Fruit fly (Drosophila melanogaster) whole organism, embryonic: ENCODE measurements around the gene mRpL20.

Experiments
- ATbp ChIP-seq: fragments of 200-800 bp; sonication (Bioruptor generic); optimal IDR thresholded peaks from 2 replicates; lab custom pipeline; 2017; ENCODE audit warnings: missing biosample characterization, mild to moderate bottlenecking, missing genetic modification characterization, missing genetic modification reagents
- CG10654 ChIP-seq: fragments of 200-800 bp; sonication (Bioruptor generic); optimal IDR thresholded peaks from 2 replicates; lab custom pipeline; 2016; ENCODE audit warnings: missing biosample characterization, missing genetic modification characterization
- CG13775 ChIP-seq: fragments of 200-800 bp; sonication (Bioruptor generic); optimal IDR thresholded peaks from 3 replicates; lab custom pipeline; 2017; ENCODE audit warnings: missing biosample characterization, mild to moderate bottlenecking, missing genetic modification characterization
- CG14014 ChIP-seq: fragments of 200-800 bp; sonication (Bioruptor generic); IDR thresholded peaks from 2 replicates; pipeline ENCODE4 v1.3.6; 2022; ENCODE audit warnings: missing biosample characterization, missing genetic modification characterization
- CG1529 ChIP-seq: fragments of 200-800 bp; sonication (Bioruptor generic); optimal IDR thresholded peaks from 3 replicates; lab custom pipeline; 2018; ENCODE audit warnings: missing biosample characterization, missing genetic modification characterization
- CG15514 ChIP-seq: fragments of 200-800 bp; sonication (Bioruptor generic); optimal IDR thresholded peaks from 3 replicates; lab custom pipeline; 2017; ENCODE audit warnings: missing biosample characterization, missing genetic modification characterization, mild to moderate bottlenecking, moderate library complexity, missing genetic modification reagents
- CG15601 ChIP-seq: fragments of 200-800 bp; sonication (Bioruptor generic); optimal IDR thresholded peaks from 3 replicates; lab custom pipeline; 2019; ENCODE audit warnings: missing biosample characterization, mild to moderate bottlenecking, missing genetic modification characterization, moderate library complexity
- CG17186 ChIP-seq: fragments of 200-800 bp; sonication (Bioruptor generic); optimal IDR thresholded peaks from 3 replicates; lab custom pipeline; 2017; ENCODE audit warnings: missing biosample characterization, missing genetic modification reagents, missing genetic modification characterization
- CG17328 ChIP-seq: fragments of 200-800 bp; sonication (Bioruptor generic); IDR thresholded peaks from 2 replicates; pipeline ENCODE4 v1.3.6; 2022; ENCODE audit warnings: missing biosample characterization, missing genetic modification characterization
- CG18262 ChIP-seq: fragments of 200-800 bp; optimal IDR thresholded peaks from 3 replicates; lab custom pipeline; 2019; ENCODE audit warnings: missing biosample characterization, mild to moderate bottlenecking, missing genetic modification characterization, moderate library complexity
- CG2120 ChIP-seq: fragments of 200-800 bp; sonication (Bioruptor generic); optimal IDR thresholded peaks from 3 replicates; lab custom pipeline; 2016; ENCODE audit warnings: missing biosample characterization, missing genetic modification characterization
- CG3065 ChIP-seq: fragments of 200-800 bp; sonication (Bioruptor generic); optimal IDR thresholded peaks from 2 replicates; lab custom pipeline; 2016; ENCODE audit warnings: missing biosample characterization, missing genetic modification characterization
- CG31388 ChIP-seq: fragments of 200-800 bp; sonication (Bioruptor generic); optimal IDR thresholded peaks from 2 replicates; lab custom pipeline; 2016; ENCODE audit warnings: missing biosample characterization, missing genetic modification characterization
- CG32767 ChIP-seq: fragments of 200-800 bp; sonication (Bioruptor generic); IDR thresholded peaks from 2 replicates; pipeline ENCODE4 v1.3.6; 2022; ENCODE audit warnings: missing biosample characterization, missing genetic modification characterization
- CG3281 ChIP-seq: fragments of 200-800 bp; sonication (Bioruptor generic); optimal IDR thresholded peaks from 3 replicates; lab custom pipeline; 2017; ENCODE audit warnings: missing biosample characterization, mild to moderate bottlenecking, missing genetic modification characterization
- CG4854 ChIP-seq: fragments of 200-800 bp; sonication (Bioruptor generic); optimal IDR thresholded peaks from 2 replicates; lab custom pipeline; 2016; ENCODE audit warnings: missing biosample characterization, missing genetic modification characterization, inconsistent platforms
- CG6654 ChIP-seq: fragments of 200-800 bp; sonication (Bioruptor generic); optimal IDR thresholded peaks from 2 replicates; lab custom pipeline; 2017; ENCODE audit warnings: missing biosample characterization, mild to moderate bottlenecking, missing genetic modification characterization
- CG8944 ChIP-seq: fragments of 200-800 bp; sonication (Bioruptor generic); optimal IDR thresholded peaks from 3 replicates; lab custom pipeline; 2016; ENCODE audit warnings: missing biosample characterization, missing genetic modification characterization
- CG9817 ChIP-seq: fragments of 200-800 bp; sonication (Bioruptor generic); optimal IDR thresholded peaks from 2 replicates; lab custom pipeline; 2018; ENCODE audit warnings: missing biosample characterization, mild to moderate bottlenecking, missing genetic modification characterization, moderate library complexity
- D19A ChIP-seq: fragments of 200-800 bp; optimal IDR thresholded peaks from 3 replicates; lab custom pipeline; 2019; ENCODE audit warnings: missing biosample characterization, mild to moderate bottlenecking, missing genetic modification characterization, moderate library complexity
- D19B ChIP-seq: fragments of 200-800 bp; sonication (Bioruptor generic); optimal IDR thresholded peaks from 2 replicates; lab custom pipeline; 2017; ENCODE audit warnings: missing biosample characterization, mild to moderate bottlenecking, missing genetic modification characterization
- Dref ChIP-seq: fragments of 200-800 bp; sonication (Bioruptor generic); IDR thresholded peaks from 2 replicates; pipeline ENCODE4 v1.3.6; 2022; ENCODE audit warnings: missing biosample characterization, missing genetic modification characterization
- ERR ChIP-seq: fragments of 200-800 bp; sonication (Bioruptor generic); optimal IDR thresholded peaks from 2 replicates; lab custom pipeline; 2016; ENCODE audit warnings: missing biosample characterization, missing genetic modification characterization
- Fer2 ChIP-seq: fragments of 200-800 bp; sonication (Bioruptor generic); optimal IDR thresholded peaks from 2 replicates; lab custom pipeline; 2018; ENCODE audit warnings: missing biosample characterization, mild to moderate bottlenecking, missing genetic modification characterization, moderate library complexity
- HLH3B ChIP-seq: fragments of 200-800 bp; sonication (Bioruptor generic); IDR thresholded peaks from 2 replicates; pipeline ENCODE4 v1.3.6; 2022; ENCODE audit warnings: missing biosample characterization, missing genetic modification characterization
- Hr39 ChIP-seq: fragments of >200 bp; optimal IDR thresholded peaks from 2 replicates; lab custom pipeline; 2017
- Hr51 ChIP-seq, 2 experiments: fragments of 200-800 bp; sonication (Bioruptor generic); optimal IDR thresholded peaks; 2 replicates in 1 of 2; 3 replicates in 1 of 2; lab custom pipeline; 2016 to 2018; ENCODE audit warnings: missing biosample characterization in 2 of 2, missing genetic modification characterization in 2 of 2, mild to moderate bottlenecking in 1 of 2, moderate library complexity in 1 of 2
- MBD-R2 ChIP-seq: fragments of 200-800 bp; sonication (Bioruptor generic); IDR thresholded peaks from 2 replicates; pipeline ENCODE4 v1.3.6; 2022; ENCODE audit warnings: missing biosample characterization, missing genetic modification characterization
- Mad ChIP-seq: fragments of 200-800 bp; sonication (Bioruptor generic); optimal IDR thresholded peaks from 2 replicates; lab custom pipeline; 2016; ENCODE audit warnings: missing biosample characterization, missing genetic modification characterization
- Meics ChIP-seq: fragments of 200-800 bp; sonication (Bioruptor generic); optimal IDR thresholded peaks from 2 replicates; lab custom pipeline; 2017; ENCODE audit warnings: missing biosample characterization, mild to moderate bottlenecking, missing genetic modification characterization
- Ravus ChIP-seq: fragments of 200-800 bp; sonication (Bioruptor generic); IDR thresholded peaks from 2 replicates; pipeline ENCODE4 v1.3.6; 2022; ENCODE audit warnings: missing biosample characterization, missing genetic modification characterization
- Rfx ChIP-seq: fragments of 200-800 bp; sonication (Bioruptor generic); IDR thresholded peaks from 2 replicates; pipeline ENCODE4 v1.3.6; 2022; ENCODE audit warnings: missing biosample characterization, missing genetic modification characterization
- Spps ChIP-seq: fragments of 200-800 bp; sonication (Bioruptor generic); optimal IDR thresholded peaks from 2 replicates; lab custom pipeline; 2018; ENCODE audit warnings: missing biosample characterization, mild to moderate bottlenecking, missing genetic modification characterization
- cad ChIP-seq: fragments of >200 bp; optimal IDR thresholded peaks from 2 replicates; lab custom pipeline; 2017; ENCODE audit warnings: missing biosample characterization, missing genetic modification characterization
- crp ChIP-seq, 2 experiments: fragments of 200-800 bp; sonication (Bioruptor generic); optimal IDR thresholded peaks; 2 replicates in 1 of 2; 3 replicates in 1 of 2; lab custom pipeline; 2017; ENCODE audit warnings: missing biosample characterization in 2 of 2, missing genetic modification characterization in 2 of 2, mild to moderate bottlenecking in 1 of 2, moderate library complexity in 1 of 2
- esg ChIP-seq: fragments of 200-800 bp; sonication (Bioruptor generic); conservative IDR thresholded peaks from 2 replicates; pipeline ENCODE4 v1.3.6; 2022; ENCODE audit warnings: missing biosample characterization, missing genetic modification characterization
- exex ChIP-seq: fragments of 200-800 bp; sonication (Bioruptor generic); optimal IDR thresholded peaks from 4 replicates; lab custom pipeline; 2018; ENCODE audit warnings: missing biosample characterization, mild to moderate bottlenecking, missing genetic modification characterization, moderate library complexity
- gfzf ChIP-seq: fragments of 200-800 bp; sonication (Bioruptor generic); optimal IDR thresholded peaks from 2 replicates; lab custom pipeline; 2016; ENCODE audit warnings: missing biosample characterization, mild to moderate bottlenecking, missing genetic modification characterization, moderate library complexity
- grn ChIP-seq: fragments of 200-800 bp; sonication (Bioruptor generic); optimal IDR thresholded peaks from 3 replicates; lab custom pipeline; 2017; ENCODE audit warnings: missing biosample characterization, missing genetic modification characterization
- h ChIP-seq: fragments of >200 bp; optimal IDR thresholded peaks from 2 replicates; lab custom pipeline; 2017
- jing ChIP-seq: fragments of 200-800 bp; sonication (Bioruptor generic); optimal IDR thresholded peaks from 2 replicates; lab custom pipeline; 2018; ENCODE audit warnings: missing biosample characterization, mild to moderate bottlenecking, missing genetic modification characterization
- kni ChIP-seq: fragments of 200-800 bp; sonication (Bioruptor generic); optimal IDR thresholded peaks from 3 replicates; lab custom pipeline; 2017; ENCODE audit warnings: mild to moderate bottlenecking, missing biosample characterization, missing genetic modification reagents, missing genetic modification characterization
- lola ChIP-seq, 3 experiments: fragments of >200 bp in 2 of 3; fragments of 200-800 bp in 1 of 3; sonication (Bioruptor generic) in 1 of 3; optimal IDR thresholded peaks; 2 replicates each; lab custom pipeline; 2017 to 2019; ENCODE audit warnings: missing biosample characterization in 3 of 3, missing genetic modification characterization in 3 of 3, mild to moderate bottlenecking in 1 of 3, moderate library complexity in 1 of 3
- nau ChIP-seq: fragments of 200-800 bp; sonication (Bioruptor generic); optimal IDR thresholded peaks from 3 replicates; lab custom pipeline; 2017; ENCODE audit warnings: missing biosample characterization, mild to moderate bottlenecking, missing genetic modification characterization, missing genetic modification reagents
- sens-2 ChIP-seq: fragments of 200-800 bp; sonication (Bioruptor generic); IDR thresholded peaks from 2 replicates; pipeline ENCODE4 v1.3.6; 2022; ENCODE audit warnings: missing biosample characterization, missing genetic modification characterization
- sima ChIP-seq: fragments of 200-800 bp; sonication (Bioruptor generic); optimal IDR thresholded peaks from 2 replicates; lab custom pipeline; 2016; ENCODE audit warnings: missing biosample characterization, missing genetic modification characterization
- slou ChIP-seq: fragments of 200-800 bp; sonication (Bioruptor generic); optimal IDR thresholded peaks from 3 replicates; lab custom pipeline; 2016; ENCODE audit warnings: missing biosample characterization, missing genetic modification characterization
- tio ChIP-seq: fragments of 200-800 bp; sonication (Bioruptor generic); optimal IDR thresholded peaks from 2 replicates; lab custom pipeline; 2017; ENCODE audit warnings: missing biosample characterization, missing genetic modification characterization, inconsistent platforms
- toy ChIP-seq: fragments of 200-800 bp; sonication (Bioruptor generic); IDR thresholded peaks from 2 replicates; pipeline ENCODE4 v1.3.6; 2022; ENCODE audit warnings: missing biosample characterization, missing genetic modification characterization
- tup ChIP-seq: fragments of 200-800 bp; sonication (Bioruptor generic); optimal IDR thresholded peaks from 2 replicates; lab custom pipeline; 2016; ENCODE audit warnings: missing biosample characterization, mild to moderate bottlenecking, missing genetic modification characterization, moderate library complexity
- unc-4 ChIP-seq: fragments of 200-800 bp; sonication (Bioruptor generic); IDR thresholded peaks from 2 replicates; pipeline ENCODE4 v1.3.6; 2022; ENCODE audit warnings: missing biosample characterization, missing genetic modification characterization; ENCODE audit not compliant: partially characterized antibody
- yki ChIP-seq: fragments of >200 bp; optimal IDR thresholded peaks from 3 replicates; lab custom pipeline; 2018

mRpL20 gene

dm6 chr3L:13044335-13044814 lies 26.7 kb upstream of the mRpL20 start, which contains the start of gene Syx13 (continued):
- TF ChIP-seq CG32767 (GFP tag; lab: Robert Waterston, UW) (0 out of 2 replicates have a peak, but pooled peaks have one; percentile 22), Mad (peak; percentile 17), h (no peak), Meics (GFP tag; lab: Kevin White, UChicago) (no peak), CG15601 (tag; lab: Kevin White, UChicago) (no peak), MBD-R2 (GFP tag; lab: Robert Waterston, UW) (peak; percentile 81), ATbp (no peak), tup (GFP tag; lab: Kevin White, UChicago) (no peak), HLH3B (GFP tag; lab: Robert Waterston, UW) (no peak), CG3281 (GFP tag; lab: Kevin White, UChicago) (no peak), CG8944 (GFP tag; lab: Kevin White, UChicago) (no peak), Ravus (no peak), kni (GFP tag; lab: Kevin White, UChicago) (peak; percentile 62), tio (GFP tag; lab: Kevin White, UChicago) (no peak), CG4854 (GFP tag; lab: Kevin White, UChicago) (no peak), lola (GFP tag; optimal IDR thresholded peaks at IDR 0.05; lab: Kevin White, UChicago) (no peak), cad (no peak), CG31388 (GFP tag; lab: Kevin White, UChicago) (no peak), Hr51 (GFP tag; optimal IDR thresholded peaks at IDR 0.05; lab: Kevin White, UChicago) (no peak), yki (lab: Kevin White, UChicago) (no peak), crp (GFP tag; optimal IDR thresholded peaks at IDR 0.05; lab: Kevin White, UChicago) (peak in 1 of 2 experiments; percentile 77), CG6654 (GFP tag; lab: Kevin White, UChicago) (no peak), sima (no peak), CG13775 (GFP tag; lab: Kevin White, UChicago) (peak; percentile 13), grn (GFP tag; lab: Kevin White, UChicago) (no peak), nau (GFP tag; lab: Kevin White, UChicago) (no peak), slou (GFP tag; lab: Kevin White, UChicago) (no peak), CG2120 (GFP tag; lab: Kevin White, UChicago) (peak; percentile 22), gfzf (GFP tag; lab: Kevin White, UChicago) (peak; percentile 69), exex (peak; percentile 5), Dref (GFP tag; lab: Robert Waterston, UW) (peak; percentile 94), CG18262 (peak; percentile 25), CG17186 (peak; percentile 65), jing (GFP tag; lab: Kevin White, UChicago) (no peak), CG1529 (GFP tag; lab: Kevin White, UChicago) (no peak), D19B (GFP tag; lab: Kevin White, UChicago) (no peak), Rfx (GFP tag; lab: Robert Waterston, UW) (0 out of 2 replicates have a peak, but pooled peaks have one; percentile 50), CG3065 (GFP tag; lab: Kevin White, UChicago) (no peak), CG14014 (GFP tag; lab: Robert Waterston, UW) (0 out of 2 replicates have a peak, but pooled peaks have one; percentile 14), Spps (peak; percentile 5), CG15514 (peak; percentile 68), CG9817 (tag; lab: Kevin White, UChicago) (no peak), CG17328 (no peak), esg (GFP tag; lab: Robert Waterston, UW) (no peak), Hr39 (lab: Kevin White, UChicago) (no peak), sens-2 (GFP tag; lab: Robert Waterston, UW) (no peak), CG10654 (GFP tag; lab: Kevin White, UChicago) (no peak), ERR (no peak), toy (GFP tag; lab: Robert Waterston, UW) (no peak), unc-4 (GFP tag; lab: Robert Waterston, UW) (peak; percentile 78), Fer2 (tag; lab: Kevin White, UChicago) (no peak), D19A (tag; lab: Kevin White, UChicago) (no peak)
